Worm (Caenorhabditis elegans) whole organism, late embryonic: ENCODE results near the gene ver-3.

Experiments used
- C38D4.7 ChIP-seq: fragments of 200-800 bp; sonication (Bioruptor generic); optimal IDR thresholded peaks from 2 replicates; lab custom pipeline; 2018; ENCODE audit warnings: mild to moderate bottlenecking, missing genetic modification characterization, moderate library complexity, missing compliant biosample characterization
- K09A11.1 ChIP-seq: sonication (generic microtip); optimal IDR thresholded peaks from 2 replicates; lab custom pipeline; 2017; ENCODE audit warnings: antibody characterized with exemption, mild to moderate bottlenecking, missing genetic modification characterization, missing compliant biosample characterization; ENCODE audit not compliant: insufficient read depth
- Y22D7AL.16 ChIP-seq: sonication (generic microtip); optimal IDR thresholded peaks from 2 replicates; lab custom pipeline; 2016; ENCODE audit warnings: missing genetic modification characterization, missing compliant biosample characterization
- ahr-1 ChIP-seq: sonication (generic microtip); optimal IDR thresholded peaks from 2 replicates; lab custom pipeline; 2016; ENCODE audit warnings: missing genetic modification characterization, missing compliant biosample characterization
- ceh-2 ChIP-seq: sonication (generic microtip); optimal IDR thresholded peaks from 2 replicates; lab custom pipeline; 2016; ENCODE audit warnings: missing genotype, missing genetic modification characterization, missing compliant biosample characterization
- ceh-22 ChIP-seq: sonication (generic microtip); optimal IDR thresholded peaks from 2 replicates; lab custom pipeline; 2017; ENCODE audit warnings: missing biosample characterization, missing genetic modification characterization
- ceh-31 ChIP-seq: sonication (generic microtip); optimal IDR thresholded peaks from 2 replicates; lab custom pipeline; 2016; ENCODE audit warnings: missing genetic modification characterization, missing compliant biosample characterization
- ceh-48 ChIP-seq: sonication (generic microtip); optimal IDR thresholded peaks from 2 replicates; lab custom pipeline; 2016; ENCODE audit warnings: missing genetic modification characterization, inconsistent platforms, missing compliant biosample characterization
- ceh-6 ChIP-seq: fragments of 200-800 bp; sonication (Bioruptor generic); optimal IDR thresholded peaks from 2 replicates; lab custom pipeline; 2018; ENCODE audit warnings: mild to moderate bottlenecking, missing genetic modification characterization, missing compliant biosample characterization
- ceh-9 ChIP-seq: sonication (generic microtip); optimal IDR thresholded peaks from 2 replicates; lab custom pipeline; 2016; ENCODE audit warnings: mild to moderate bottlenecking, missing genetic modification characterization, inconsistent platforms, missing compliant biosample characterization
- che-1 ChIP-seq: sonication (generic microtip); optimal IDR thresholded peaks from 2 replicates; lab custom pipeline; 2016; ENCODE audit warnings: mild to moderate bottlenecking, missing genetic modification characterization, missing compliant biosample characterization
- elt-2 ChIP-seq: sonication (generic microtip); optimal IDR thresholded peaks from 2 replicates; lab custom pipeline; 2016; ENCODE audit warnings: missing genetic modification reagents, missing genetic modification characterization, missing compliant biosample characterization
- eyg-1 ChIP-seq: sonication (generic microtip); optimal IDR thresholded peaks from 2 replicates; lab custom pipeline; 2016; ENCODE audit warnings: missing genotype, missing genetic modification characterization, missing compliant biosample characterization
- fax-1 ChIP-seq: sonication (generic microtip); optimal IDR thresholded peaks from 2 replicates; lab custom pipeline; 2016; ENCODE audit warnings: missing genotype, missing genetic modification characterization, missing compliant biosample characterization
- gmeb-2 ChIP-seq: sonication (generic microtip); optimal IDR thresholded peaks from 2 replicates; lab custom pipeline; 2016; ENCODE audit warnings: missing genetic modification characterization, inconsistent platforms, missing compliant biosample characterization
- hlh-15 ChIP-seq: sonication (generic microtip); optimal IDR thresholded peaks from 2 replicates; lab custom pipeline; 2016; ENCODE audit warnings: missing genetic modification characterization, missing compliant biosample characterization
- hlh-30 ChIP-seq: sonication (generic microtip); optimal IDR thresholded peaks from 2 replicates; lab custom pipeline; 2017; ENCODE audit warnings: antibody characterized with exemption, missing genetic modification characterization, missing compliant biosample characterization; ENCODE audit not compliant: insufficient read depth
- hlh-6 ChIP-seq: sonication (generic microtip); optimal IDR thresholded peaks from 2 replicates; lab custom pipeline; 2016; ENCODE audit warnings: missing genotype, missing genetic modification characterization, missing compliant biosample characterization
- madf-2 ChIP-seq: sonication (generic microtip); optimal IDR thresholded peaks from 2 replicates; lab custom pipeline; 2017; ENCODE audit warnings: missing genetic modification characterization, missing compliant biosample characterization
- nfya-1 ChIP-seq: sonication (generic microtip); optimal IDR thresholded peaks from 2 replicates; lab custom pipeline; 2017; ENCODE audit warnings: missing genetic modification characterization, mild to moderate bottlenecking, missing compliant biosample characterization, antibody characterized with exemption, moderate library complexity
- nhr-11 ChIP-seq: fragments of 150-350 bp; optimal IDR thresholded peaks from 2 replicates; lab custom pipeline; 2014; ENCODE audit warnings: missing biosample characterization, missing genetic modification characterization
- pag-3 ChIP-seq: sonication (generic microtip); optimal IDR thresholded peaks from 2 replicates; lab custom pipeline; 2016; ENCODE audit warnings: missing compliant biosample characterization, missing genetic modification characterization, borderline replicate concordance
- pat-9 ChIP-seq: fragments of 200-800 bp; sonication (Bioruptor generic); optimal IDR thresholded peaks from 2 replicates; lab custom pipeline; 2018; ENCODE audit warnings: mild to moderate bottlenecking, missing genetic modification characterization, moderate library complexity, missing compliant biosample characterization
- pha-2 ChIP-seq: sonication (generic microtip); optimal IDR thresholded peaks from 2 replicates; lab custom pipeline; 2017; ENCODE audit warnings: mild to moderate bottlenecking, missing genetic modification characterization, missing compliant biosample characterization
- pha-4 ChIP-seq: fragments of 150-350 bp; optimal IDR thresholded peaks from 2 replicates; lab custom pipeline; 2018; ENCODE audit warnings: missing biosample characterization, missing genetic modification reagents, missing genetic modification characterization
- pros-1 ChIP-seq: fragments of 150-350 bp; optimal IDR thresholded peaks from 2 replicates; lab custom pipeline; 2014; ENCODE audit warnings: missing biosample characterization, missing genetic modification reagents, missing genetic modification characterization
- sox-4 ChIP-seq: sonication (generic microtip); optimal IDR thresholded peaks from 2 replicates; lab custom pipeline; 2017; ENCODE audit warnings: mild to moderate bottlenecking, missing genetic modification characterization, inconsistent platforms, missing compliant biosample characterization
- tbx-2 ChIP-seq: sonication (generic microtip); optimal IDR thresholded peaks from 2 replicates; lab custom pipeline; 2016; ENCODE audit warnings: missing genetic modification characterization, missing compliant biosample characterization
- ttx-3 ChIP-seq: sonication (generic microtip); optimal IDR thresholded peaks from 2 replicates; lab custom pipeline; 2016; ENCODE audit warnings: missing genetic modification reagents, missing genetic modification characterization, missing compliant biosample characterization
- unc-86 ChIP-seq: sonication (generic microtip); optimal IDR thresholded peaks from 2 replicates; lab custom pipeline; 2016; ENCODE audit warnings: missing genetic modification characterization, missing compliant biosample characterization
- ztf-16 ChIP-seq: sonication (generic microtip); optimal IDR thresholded peaks from 2 replicates; lab custom pipeline; 2017; ENCODE audit warnings: missing genetic modification characterization, missing compliant biosample characterization

ver-3 gene

DNA sequence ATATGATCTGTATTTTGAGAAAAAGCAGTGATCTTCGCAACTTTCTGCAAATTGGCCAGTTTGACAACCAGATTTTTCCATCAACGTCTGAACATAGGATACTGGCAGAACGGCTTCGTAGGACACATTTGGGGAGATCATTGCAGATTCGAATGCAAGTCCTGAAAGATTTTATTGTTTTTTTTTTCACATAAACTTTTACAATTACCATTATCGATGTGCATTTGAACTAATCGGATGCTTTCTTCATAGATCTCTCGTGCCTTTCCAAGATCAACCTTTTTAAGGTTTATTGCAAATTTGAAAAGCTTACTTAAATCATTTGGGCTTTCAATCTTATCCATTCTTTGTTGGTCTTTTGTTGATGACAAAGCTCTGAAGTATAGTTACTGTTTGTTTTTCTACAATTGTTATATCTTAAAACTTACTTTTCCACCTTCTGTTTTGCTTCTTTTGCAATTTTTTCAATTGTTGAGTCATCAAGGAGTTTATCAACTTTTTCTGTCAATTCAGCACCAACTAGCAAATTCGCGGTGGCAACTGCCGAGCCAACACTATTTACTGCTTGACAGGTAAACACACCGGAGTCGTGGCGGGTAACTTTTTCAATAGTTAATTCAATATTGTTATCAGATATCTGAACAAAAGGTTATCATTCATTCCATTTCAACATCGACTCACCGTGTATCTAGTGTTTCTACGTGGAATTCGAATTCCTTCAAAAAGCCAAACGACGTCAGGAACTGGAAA lies 15.7 kb upstream of the ver-3 start:
- no peak for TF ChIP-seq nfya-1

DNA sequence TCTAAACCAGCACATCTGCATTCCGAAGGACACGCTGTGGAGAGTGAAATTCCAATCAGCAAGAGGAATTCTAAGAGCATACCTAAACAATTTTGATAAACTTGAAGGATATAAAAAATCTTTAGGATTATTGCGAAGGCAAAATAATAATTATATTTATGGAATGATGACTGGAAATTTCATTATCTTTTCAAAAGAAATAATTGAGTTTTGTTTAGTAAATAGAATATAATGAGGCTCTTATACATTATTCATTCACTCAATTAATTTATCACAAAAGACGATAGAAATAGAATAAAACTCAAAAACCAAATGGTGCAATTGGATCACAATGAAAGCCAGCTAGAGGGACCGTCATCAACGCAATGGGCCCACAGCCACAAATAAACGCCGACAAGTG lies 13.1 kb upstream of the ver-3 start, which contains the start of gene pxn-2:
TSS of gene pxn-2 (minus strand) at position 101 of the 400 bp plus-strand sequence.
- no peak for TF ChIP-seq hlh-6
- no peak for TF ChIP-seq che-1 (tag; lab: Kevin White, UChicago)
- TF ChIP-seq sox-4 (tag; lab: Kevin White, UChicago) = no peak
- TF ChIP-seq eyg-1 (tag; lab: Kevin White, UChicago) = no peak
- no peak for TF ChIP-seq ahr-1 (tag; lab: Kevin White, UChicago)
- no peak for TF ChIP-seq nhr-11 (tag; lab: Kevin White, UChicago)
- TF ChIP-seq gmeb-2 (tag; lab: Kevin White, UChicago) = no peak
- TF ChIP-seq madf-2 (tag; lab: Kevin White, UChicago) = no peak
- no peak for TF ChIP-seq hlh-30
- TF ChIP-seq pat-9 (tag; lab: Kevin White, UChicago) = no peak
- no peak for TF ChIP-seq ceh-48 (tag; lab: Kevin White, UChicago)
- TF ChIP-seq pha-4 (tag; lab: Kevin White, UChicago) = no peak
- no peak for TF ChIP-seq unc-86 (tag; lab: Kevin White, UChicago)
- TF ChIP-seq elt-2 (tag; lab: Kevin White, UChicago) = no peak
- TF ChIP-seq ceh-31 (tag; lab: Kevin White, UChicago) = no peak
- TF ChIP-seq pag-3 (tag; lab: Kevin White, UChicago) = no peak

DNA sequence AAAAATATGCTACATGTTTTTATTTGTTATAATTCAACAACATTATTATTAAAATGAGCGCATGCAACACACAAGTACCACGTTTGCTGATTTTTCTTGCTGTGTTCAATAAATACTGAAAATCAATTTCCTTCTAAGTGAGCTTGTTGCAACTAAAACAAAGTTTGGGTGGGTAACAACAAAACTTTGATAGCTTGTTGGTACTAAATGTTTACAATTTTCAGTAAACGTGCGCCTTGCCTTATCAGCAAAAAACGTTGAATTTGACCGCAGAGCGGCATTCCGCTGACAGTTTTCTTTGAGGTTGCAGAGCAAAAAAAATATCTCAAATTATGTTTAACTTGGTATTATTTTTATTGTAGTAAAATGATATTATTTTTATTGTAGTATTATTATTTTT lies 10.9 kb upstream of the ver-3 start:
- TF ChIP-seq pat-9 (tag; lab: Kevin White, UChicago) (no peak), fax-1 (tag; lab: Kevin White, UChicago) (no peak), ceh-6 (no peak), ceh-2 (tag; lab: Kevin White, UChicago) (no peak), ceh-9 (no peak), che-1 (tag; lab: Kevin White, UChicago) (no peak)

DNA sequence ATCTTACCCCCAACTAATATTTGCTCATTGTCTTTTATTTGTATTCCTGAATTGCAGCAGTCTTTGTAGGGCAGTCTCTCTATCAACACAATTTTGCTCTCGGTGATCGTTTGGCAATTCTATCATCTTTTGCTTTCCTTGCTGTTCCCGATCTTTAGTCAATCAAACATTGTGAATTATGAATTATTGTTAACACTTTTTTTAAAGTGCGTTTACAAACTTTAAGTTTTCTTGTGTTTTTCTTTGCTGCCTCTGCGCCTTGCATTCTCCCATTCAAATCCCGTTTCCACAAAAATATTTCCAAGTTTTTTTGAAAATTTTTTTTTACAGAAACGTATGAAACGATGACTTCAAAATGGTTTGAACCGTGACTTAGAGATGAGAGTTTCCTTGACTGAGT lies 10.2 kb upstream of the ver-3 start, which contains the start of gene ver-4:
TSS of gene ver-4 (plus strand) at position 301 of the 400 bp plus-strand sequence.
- TF ChIP-seq che-1 (tag; lab: Kevin White, UChicago) (no peak), ztf-16 (no peak), fax-1 (tag; lab: Kevin White, UChicago) (no peak)

DNA sequence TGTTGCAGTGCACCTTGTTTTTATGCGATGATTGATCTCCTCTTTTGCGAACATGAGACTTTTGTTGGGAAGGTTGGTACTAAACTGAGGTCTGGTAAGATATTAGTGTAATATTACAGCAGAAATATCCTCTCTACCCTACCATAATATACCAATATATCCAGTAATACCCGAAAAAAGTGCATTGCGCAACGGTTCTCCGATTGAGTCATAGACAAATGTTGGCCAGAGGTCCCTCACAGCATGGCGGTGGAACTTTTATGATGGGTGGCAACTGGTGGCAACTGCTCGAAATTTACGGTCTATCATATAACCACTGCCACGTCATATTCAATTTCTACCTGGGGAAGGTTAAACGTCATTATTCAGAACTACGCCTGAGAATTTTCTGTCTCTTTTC lies 3.0 kb upstream of the ver-3 start:
- TF ChIP-seq tbx-2 (tag; lab: Kevin White, UChicago) (no peak), ttx-3 (no peak), pros-1 (tag; lab: Kevin White, UChicago) (no peak), unc-86 (tag; lab: Kevin White, UChicago) (no peak), hlh-15 (no peak), hlh-6 (no peak), hlh-30 (no peak), pag-3 (tag; lab: Kevin White, UChicago) (no peak), pat-9 (tag; lab: Kevin White, UChicago) (no peak), madf-2 (tag; lab: Kevin White, UChicago) (no peak), K09A11.1 (no peak), ceh-22 (no peak), C38D4.7 (GFP tag; lab: Kevin White, UChicago) (no peak), ztf-16 (no peak), pha-2 (tag; lab: Kevin White, UChicago) (no peak), Y22D7AL.16 (tag; lab: Kevin White, UChicago) (no peak), nhr-11 (tag; lab: Kevin White, UChicago) (no peak), sox-4 (tag; lab: Kevin White, UChicago) (no peak)
- TF ChIP-seq, all 69 proteins: peak for 0
